Worm (Caenorhabditis elegans): ENCODE measurements around the gene clec-40.

clec-40 gene

DNA sequence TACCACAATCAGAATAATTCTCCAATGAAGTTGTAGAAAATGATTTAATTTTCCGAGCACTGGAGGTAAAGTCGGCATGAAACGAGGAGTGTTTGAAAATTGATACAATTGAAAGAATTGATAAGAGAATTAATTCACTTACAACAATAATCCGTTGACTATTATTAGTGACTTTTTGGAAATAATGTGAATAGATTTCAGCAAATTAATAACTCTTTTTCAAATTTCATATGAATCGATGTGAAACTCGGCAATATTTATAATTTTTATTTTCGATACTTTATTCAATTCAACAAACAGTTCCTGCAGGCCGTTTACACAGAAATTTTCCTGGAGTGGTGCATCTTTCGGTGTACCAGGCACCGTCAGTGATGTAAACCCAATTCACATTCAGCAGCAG, 11.1 kb upstream of the clec-40 start, which contains the start of gene clec-37:
TSS of gene clec-37 (minus strand) at position 101 of the 400 bp plus-strand sequence.
- no peak for TF ChIP-seq unc-62 (GFP tag; optimal IDR thresholded peaks at IDR 0.05)

DNA sequence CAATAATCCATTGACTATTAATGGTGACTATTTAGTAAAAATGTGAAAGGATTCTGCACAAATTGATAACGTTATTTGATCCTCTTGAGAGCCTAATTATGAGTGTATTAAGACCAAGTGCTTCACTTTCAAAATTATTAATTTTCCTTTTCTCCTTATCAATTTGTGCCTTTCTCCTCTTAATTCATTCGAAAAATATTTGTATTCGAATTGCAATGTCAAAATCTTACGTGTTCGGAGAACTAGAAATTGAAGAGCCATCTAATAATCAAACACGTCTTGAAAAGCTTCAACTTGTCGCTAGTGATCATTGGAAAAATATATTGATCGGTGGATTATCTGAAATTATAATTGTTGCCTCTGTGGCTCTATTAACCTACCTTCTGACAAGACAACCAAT, 7.6 kb upstream of the clec-40 start, which contains the start of the genes clec-36 and clec-26:
TSS of gene clec-36 (minus strand) at position 101 of the 400 bp plus-strand sequence.
TSS of gene clec-26 (plus strand) at position 114 of the 400 bp plus-strand sequence.
- no peak for TF ChIP-seq unc-62 (GFP tag; optimal IDR thresholded peaks at IDR 0.05)

DNA sequence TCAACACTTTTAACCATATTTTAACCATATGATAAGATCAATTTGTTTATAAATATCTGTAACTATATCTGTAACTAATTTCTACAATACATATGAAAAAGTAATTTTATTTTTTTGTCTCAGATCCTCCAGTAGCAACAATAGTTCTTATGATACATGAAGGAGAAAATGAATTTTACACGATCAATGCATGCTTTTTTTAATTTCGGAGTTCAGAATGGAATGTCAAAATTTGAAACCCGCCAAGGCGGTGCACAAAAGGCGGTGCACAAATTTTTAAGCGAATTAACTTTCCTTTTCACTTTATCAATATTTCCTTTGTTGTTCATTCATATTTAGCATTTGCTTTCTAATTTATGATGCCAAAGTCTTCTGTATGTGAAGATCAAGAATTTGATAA, 2.1 kb upstream of the clec-40 start, which contains the start of gene clec-25:
TSS of gene clec-25 (plus strand) at position 301 of the 400 bp plus-strand sequence.
- TF ChIP-seq unc-62 (GFP tag; optimal IDR thresholded peaks at IDR 0.05): no peak

DNA sequence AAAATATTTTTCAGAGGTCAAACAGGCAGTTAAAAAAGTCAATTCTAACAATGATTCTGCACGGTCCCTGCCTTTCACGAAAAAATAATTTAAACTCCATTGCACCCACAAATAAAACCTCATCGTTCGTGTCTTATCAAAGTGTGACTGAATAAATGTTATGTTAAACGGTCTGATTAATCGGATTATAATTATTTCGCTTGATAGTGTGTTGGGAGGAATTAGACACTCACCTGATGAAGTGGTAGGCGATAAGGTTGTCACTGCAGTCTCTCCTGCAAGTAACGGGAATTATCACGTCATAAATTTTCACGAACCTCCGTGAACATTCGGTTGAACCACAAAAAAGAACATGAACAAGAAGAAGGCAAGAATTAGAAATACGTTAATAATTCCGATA, 578 bp downstream of the clec-40 start:
- no peak for TF ChIP-seq unc-62 (GFP tag; optimal IDR thresholded peaks at IDR 0.05)

DNA sequence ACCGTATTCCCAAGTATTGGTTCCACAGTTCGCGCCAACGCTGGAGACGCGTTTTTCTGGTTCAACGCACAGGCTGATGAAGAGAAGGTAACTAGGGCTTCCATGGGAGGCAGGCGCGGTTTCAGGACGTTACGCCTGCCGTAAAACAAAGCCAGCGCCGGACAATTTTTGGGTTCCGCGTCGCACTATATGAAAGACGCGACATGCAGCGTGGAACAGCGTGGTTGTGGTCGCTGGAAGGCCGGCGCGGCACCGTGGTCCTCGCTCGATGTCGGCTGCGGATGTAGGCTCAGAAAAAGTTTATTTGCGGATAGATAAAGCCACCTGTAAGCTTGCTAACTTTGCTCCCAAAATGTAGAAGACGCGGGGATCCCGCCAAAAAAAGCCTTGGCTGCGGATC, 2.4 kb downstream of the clec-40 start:
- no peak for TF ChIP-seq unc-62 (GFP tag; optimal IDR thresholded peaks at IDR 0.05)

DNA sequence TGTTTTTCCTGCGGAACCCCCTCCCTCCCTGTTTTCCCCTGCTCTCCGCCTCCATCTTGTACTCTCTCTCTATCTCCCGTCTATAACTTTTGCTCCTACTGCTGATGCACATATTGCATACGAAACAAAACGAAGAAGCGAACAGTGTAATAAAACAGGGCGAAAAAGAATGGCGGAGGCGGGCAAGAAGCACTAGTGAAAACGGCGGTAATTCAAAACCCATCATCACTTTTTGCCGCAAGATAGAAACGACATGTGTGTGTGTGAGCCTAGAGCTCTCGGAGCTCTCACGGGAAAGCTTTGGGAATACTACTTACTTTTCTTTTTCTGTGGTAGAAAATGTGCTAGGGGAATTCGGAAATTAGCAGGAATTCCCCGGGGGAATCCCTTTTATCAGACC, 4.8 kb downstream of the clec-40 start:
- TF ChIP-seq unc-62 (GFP tag; optimal IDR thresholded peaks at IDR 0.05): no peak

DNA sequence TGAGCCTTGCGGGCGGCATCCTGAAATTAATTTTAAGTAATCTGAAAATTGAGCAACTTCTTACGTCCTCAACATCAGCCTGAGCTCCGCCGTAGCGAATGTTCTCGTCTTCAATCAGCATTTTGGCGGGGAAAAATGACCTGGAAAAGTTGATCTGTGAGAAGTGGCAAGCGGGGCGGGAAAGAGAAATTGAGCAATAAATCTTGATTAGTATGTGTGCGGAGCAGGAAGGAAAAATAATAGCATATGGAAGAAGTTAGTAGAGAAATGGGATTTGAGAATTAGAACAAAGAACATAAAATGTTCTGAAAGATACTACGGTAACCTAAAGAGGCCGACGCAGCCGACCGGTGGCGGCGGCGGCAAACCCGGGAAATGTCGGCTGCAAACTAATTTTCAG, 5.9 kb downstream of the clec-40 start, which contains the start of gene tni-3:
TSS of gene tni-3 (minus strand) at position 140 of the 400 bp plus-strand sequence.
- no peak for TF ChIP-seq unc-62 (GFP tag; optimal IDR thresholded peaks at IDR 0.05)

DNA sequence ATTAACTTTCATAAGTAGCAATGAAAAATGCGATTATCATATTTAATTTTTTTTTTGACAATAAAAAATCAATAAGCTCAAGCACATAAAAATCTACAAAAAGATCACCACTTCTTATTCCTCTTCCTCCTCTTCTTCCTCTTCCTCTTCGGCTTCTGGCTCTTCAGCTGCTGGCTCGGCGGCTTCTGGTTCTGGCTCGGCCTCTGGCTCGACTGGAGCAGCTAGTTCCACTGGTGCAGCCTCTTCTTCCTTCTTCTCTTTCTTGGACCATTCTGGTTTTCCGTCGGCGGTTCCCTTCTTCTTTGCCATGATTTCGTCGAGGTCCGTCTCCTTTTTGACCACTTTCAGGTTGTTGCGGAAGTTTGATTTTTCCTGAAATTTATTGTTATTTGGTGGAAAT, 7.2 kb downstream of the clec-40 start:
- no peak for TF ChIP-seq unc-62 (GFP tag; optimal IDR thresholded peaks at IDR 0.05)

DNA sequence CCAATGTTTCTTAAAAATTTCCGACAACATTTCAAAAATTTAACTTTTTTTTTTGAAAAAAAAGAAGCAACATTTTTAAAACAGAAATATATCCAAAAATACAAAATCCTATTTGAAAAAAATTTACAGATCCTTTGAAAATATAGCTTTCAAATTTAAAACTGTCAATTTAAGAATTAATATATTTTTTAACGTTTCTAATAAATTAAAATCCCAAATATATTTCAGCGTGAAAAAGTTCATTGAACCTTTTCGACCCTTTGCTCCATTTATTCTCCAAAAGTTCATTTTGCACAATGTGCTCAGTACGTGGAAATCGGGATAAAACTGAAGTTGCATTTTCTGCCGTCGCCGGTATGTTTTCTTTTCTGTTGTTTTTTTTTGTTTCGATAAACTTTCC, 8.0 kb downstream of the clec-40 start, which contains the start of gene phy-3:
TSS of gene phy-3 (plus strand) at position 301 of the 400 bp plus-strand sequence.
- TF ChIP-seq unc-62 (GFP tag; optimal IDR thresholded peaks at IDR 0.05): no peak

DNA sequence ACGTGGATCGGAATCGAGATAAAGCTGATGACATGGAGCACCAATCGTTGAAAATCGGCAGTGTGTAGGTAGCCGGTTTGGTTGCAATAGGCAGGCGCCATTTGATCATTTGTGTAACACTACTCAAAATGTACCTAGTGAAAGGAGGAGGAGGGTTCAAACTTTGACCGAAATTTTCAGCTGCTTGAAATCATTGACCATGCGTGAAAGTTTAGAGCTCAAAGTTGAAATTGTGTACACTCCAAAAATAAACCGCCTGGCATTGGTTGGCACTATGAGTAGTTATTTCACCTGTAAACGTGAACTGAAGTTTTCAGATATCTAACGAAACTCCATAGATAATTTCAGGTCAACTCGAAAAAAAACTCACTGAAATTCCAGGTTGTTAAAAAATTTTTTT, 8.9 kb downstream of the clec-40 start, which contains the start of gene srh-215:
TSS of gene srh-215 (minus strand) at position 101 of the 400 bp plus-strand sequence.
- TF ChIP-seq unc-62 (GFP tag; optimal IDR thresholded peaks at IDR 0.05): no peak

DNA sequence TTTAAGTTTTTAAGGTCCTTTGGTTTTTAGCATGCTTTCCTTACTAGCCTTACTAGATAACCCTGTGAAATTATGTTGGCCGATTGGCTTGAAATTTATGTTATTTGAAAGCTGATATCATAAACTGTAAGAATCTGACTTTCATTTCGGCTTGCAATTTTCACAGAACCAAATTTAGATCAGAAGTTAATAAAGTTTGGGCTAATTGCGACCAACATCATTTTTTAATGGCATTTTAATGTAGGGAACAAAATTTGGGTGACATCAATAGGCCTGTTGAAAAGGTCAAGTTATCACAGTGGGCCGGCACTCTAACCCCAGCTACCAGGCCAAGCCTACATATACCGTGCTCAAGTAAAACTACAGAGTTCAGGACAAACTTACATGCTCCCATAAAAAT, 9.6 kb downstream of the clec-40 start:
- TF ChIP-seq unc-62 (GFP tag; optimal IDR thresholded peaks at IDR 0.05): no peak

DNA sequence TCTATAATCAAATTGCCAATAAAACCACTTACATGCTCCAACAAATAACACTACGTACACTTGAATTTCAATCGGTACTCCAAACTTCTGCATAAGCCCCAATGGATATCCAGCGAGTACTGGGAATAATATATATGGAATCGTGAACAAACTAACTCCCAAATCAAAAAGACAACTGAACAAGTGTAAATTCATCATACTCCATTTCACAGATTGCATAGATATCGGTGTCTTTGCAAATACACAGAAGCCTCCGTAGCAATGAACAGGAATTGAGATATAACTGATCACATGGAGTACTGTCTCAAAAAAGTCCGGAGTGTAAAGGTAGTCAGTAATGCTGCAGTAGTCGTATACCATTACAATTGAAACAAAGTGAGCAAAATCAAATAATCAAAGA, 11.5 kb downstream of the clec-40 start, which contains the start of gene srh-214:
TSS of gene srh-214 (minus strand) at position 360 of the 400 bp plus-strand sequence.
- TF ChIP-seq unc-62 (GFP tag; optimal IDR thresholded peaks at IDR 0.05): no peak

DNA sequence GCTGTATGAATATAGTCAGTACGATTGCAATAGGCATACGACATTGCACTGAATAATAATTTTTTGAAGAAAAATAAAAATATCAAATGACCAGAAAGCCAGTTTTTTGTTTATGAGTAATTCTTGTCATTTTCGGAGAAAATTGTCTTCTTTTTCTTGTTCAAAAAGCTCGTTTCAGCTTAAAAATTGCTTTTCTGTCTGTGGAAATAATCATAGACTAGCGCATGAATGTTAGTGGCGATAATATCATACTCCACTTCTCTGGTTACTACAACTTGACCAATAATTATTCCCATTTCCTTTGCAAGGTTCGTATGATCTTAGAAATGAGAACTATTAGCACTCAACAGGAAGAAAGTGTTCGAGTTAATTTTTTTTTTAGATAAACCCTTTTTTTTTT, 13.4 kb downstream of the clec-40 start, which contains the start of gene srh-216:
TSS of gene srh-216 (minus strand) at position 101 of the 400 bp plus-strand sequence.
- TF ChIP-seq unc-62 (GFP tag; optimal IDR thresholded peaks at IDR 0.05): no peak

DNA sequence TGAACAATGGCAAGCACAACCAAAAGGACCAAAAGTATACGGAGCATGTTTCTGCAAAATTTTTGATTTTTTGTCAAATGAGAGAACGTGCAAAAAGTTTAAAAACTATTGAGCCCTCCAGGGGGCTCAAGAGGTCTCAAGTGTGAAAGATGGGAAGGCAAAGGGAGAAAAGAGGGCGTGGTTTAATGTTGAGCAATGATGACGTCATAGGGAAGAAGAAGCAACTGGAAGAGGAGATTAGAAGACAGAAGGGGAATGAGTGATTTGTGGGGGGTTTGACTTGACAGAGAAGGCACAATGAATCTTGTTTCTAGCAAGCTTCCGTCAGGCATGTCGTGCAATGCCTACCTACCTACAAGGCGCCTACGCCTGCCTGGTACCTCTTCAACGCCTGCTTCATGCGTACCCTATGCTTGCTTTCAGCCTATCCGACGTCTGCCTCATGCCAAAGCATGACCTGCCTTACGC, 19.6 kb downstream of the clec-40 start, which contains the start of gene T20B3.14:
TSS of gene T20B3.14 (minus strand) at position 51 of the 468 bp plus-strand sequence.
- no peak for TF ChIP-seq unc-62 (GFP tag; optimal IDR thresholded peaks at IDR 0.05)

DNA sequence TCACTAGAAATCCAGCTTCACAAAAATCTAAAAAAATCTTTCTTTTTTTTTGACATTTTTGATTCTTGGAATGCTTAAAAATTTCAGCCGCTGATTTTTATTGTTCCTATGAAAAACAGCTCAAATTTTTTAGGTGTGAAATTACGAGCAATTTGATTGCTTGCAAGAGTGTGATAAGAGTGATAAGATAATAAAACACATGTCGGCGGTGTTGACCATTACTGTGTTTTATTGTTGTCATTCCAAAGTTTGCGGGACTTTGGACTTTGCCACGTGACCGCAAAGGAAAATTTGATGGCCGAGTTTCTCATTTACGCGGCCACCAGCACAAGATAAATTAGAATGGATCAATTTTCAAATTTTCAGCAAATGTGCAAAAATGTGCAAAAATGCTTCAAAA, 24.2 kb downstream of the clec-40 start:
- TF ChIP-seq unc-62 (GFP tag; optimal IDR thresholded peaks at IDR 0.05): no peak

DNA sequence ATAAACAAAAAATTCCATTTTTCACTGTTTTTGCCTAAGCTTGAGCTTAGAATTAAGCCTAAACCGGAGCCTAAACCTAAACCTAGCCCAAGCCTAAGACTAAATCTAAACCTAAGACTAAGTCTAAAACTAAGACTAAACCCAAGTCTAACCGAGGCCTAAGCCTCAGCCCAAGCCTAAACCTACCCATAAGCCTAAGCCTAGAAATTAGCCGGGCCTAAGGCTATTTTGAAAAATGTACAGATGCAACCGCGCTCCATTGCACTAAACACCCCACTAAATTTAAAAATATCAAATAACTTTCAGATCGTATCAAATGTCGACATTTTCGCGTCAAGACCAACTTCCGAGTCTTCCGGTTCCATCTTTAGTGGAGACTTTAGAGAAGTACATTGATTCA, 25.6 kb downstream of the clec-40 start, which contains the start of gene T20B3.1:
TSS of gene T20B3.1 (plus strand) at position 301 of the 400 bp plus-strand sequence.
- no peak for TF ChIP-seq unc-62 (GFP tag; optimal IDR thresholded peaks at IDR 0.05)

DNA sequence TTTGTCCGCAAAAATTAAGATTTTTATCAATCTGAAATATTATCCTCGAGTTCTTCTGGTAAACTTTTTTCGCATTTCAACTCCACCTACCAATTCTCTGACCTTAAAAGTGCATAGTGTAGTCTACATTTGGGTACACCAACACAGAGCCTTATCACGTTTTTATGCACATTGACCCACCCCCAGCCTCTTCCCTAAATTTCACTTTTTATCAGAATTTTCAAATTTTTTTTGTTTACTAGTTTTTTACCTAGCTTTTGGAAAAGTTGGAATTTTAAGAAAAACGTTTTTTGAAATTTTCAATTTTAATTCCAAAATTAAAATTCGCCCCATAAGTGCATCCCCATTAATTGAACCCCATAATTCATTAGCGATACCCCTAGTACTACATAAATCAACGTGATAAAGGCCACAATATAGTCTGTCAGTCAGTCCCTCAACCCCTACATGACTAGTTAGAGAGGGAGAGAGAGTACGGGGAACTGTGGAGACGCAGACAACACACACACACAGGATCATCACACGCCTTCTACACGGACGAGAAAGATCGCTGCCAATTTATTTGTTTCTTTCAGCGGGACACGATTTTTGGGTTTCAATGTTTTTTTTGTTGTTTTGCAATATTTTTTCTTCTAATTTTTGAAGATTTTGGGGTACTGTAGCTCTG, 26.2 kb downstream of the clec-40 start:
- no peak for TF ChIP-seq unc-62 (GFP tag; optimal IDR thresholded peaks at IDR 0.05)

All from whole organism, dauer.